Worm (Caenorhabditis elegans): ENCODE data around the gene F54D5.9.

DNA sequence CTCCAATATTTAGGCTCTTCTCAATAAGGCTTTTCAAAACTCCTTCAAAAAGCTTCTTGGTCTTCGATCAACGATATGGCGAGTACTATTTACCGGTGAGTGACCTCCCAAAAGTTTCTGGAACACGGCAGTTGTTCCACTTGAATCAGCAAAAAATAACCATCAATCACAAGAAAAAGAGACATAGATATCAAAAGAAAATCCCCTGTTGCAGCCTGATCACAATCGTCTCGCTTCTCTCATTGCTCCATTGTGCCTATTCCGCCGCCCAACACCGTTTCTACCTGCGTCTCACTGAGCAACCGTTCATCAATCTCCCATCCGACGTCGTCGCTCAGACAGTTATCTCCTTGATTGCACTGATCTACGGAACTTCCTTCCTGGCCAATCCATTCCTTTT lies 47.9 kb downstream of the F54D5.9 start, which contains the start of gene emc-5:
- no peak for TF ChIP-seq aptf-3 (GFP tag; IDR thresholded peaks at IDR 0.05)
- no peak for TF ChIP-seq C06A6.2 (GFP tag; conservative IDR thresholded peaks at IDR 0.05)
- TF ChIP-seq ekl-4 (GFP tag; IDR thresholded peaks at IDR 0.05), result no peak
- TF ChIP-seq F57C9.4 (tag; optimal IDR thresholded peaks at IDR 0.05), result no peak
